Fruit fly (Drosophila melanogaster) whole organism, wandering third instar larva: Measurements from ENCODE around the gene org-1.

Experiments used
- Hnf4 ChIP-seq: fragments of 200-800 bp; sonication (Bioruptor generic); optimal IDR thresholded peaks from 2 replicates; lab custom pipeline; 2016; ENCODE audit warnings: missing biosample characterization, mild to moderate bottlenecking, missing genetic modification characterization
- OdsH ChIP-seq: fragments of 200-800 bp; sonication (Bioruptor generic); optimal IDR thresholded peaks from 2 replicates; lab custom pipeline; 2016; ENCODE audit warnings: missing biosample characterization, mild to moderate bottlenecking, missing genetic modification characterization

DNA sequence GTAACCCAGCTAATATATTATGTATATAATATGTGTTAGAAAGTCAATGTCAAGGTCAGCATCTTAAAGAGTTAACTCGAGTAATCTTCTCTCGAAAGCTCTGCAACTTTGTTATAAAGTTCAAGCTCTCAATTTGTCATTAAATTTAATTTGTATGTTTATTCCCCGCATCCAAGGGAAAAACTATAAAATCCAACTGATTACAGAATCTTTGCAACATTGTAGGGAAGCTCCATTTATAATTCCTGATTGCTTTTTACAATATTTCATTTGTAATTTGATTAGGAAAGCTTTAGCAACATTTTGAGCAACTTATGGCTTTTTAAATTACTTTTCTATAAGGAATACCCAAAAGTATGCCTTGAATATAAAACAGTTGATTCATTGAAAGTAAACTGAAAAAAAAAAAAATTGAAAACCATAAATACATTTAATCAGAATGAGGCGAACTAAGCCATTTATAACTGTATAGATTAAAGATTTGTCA is 11.9 kb upstream of the org-1 start:
- TF ChIP-seq Hnf4 (GFP tag; lab: Kevin White, UChicago) (no peak), OdsH (GFP tag; lab: Kevin White, UChicago) (no peak)
